Fruit fly (Drosophila melanogaster) whole organism, prepupa: ENCODE results near the gene Npc2b.

Experiments
- CG11762 ChIP-seq: fragments of 200-800 bp; sonication (Bioruptor generic); optimal IDR thresholded peaks from 3 replicates; lab custom pipeline; 2016; ENCODE audit warnings: missing biosample characterization, missing genetic modification characterization; ENCODE audit not compliant: insufficient read depth
- CG11902 ChIP-seq: fragments of 200-800 bp; sonication (Bioruptor generic); optimal IDR thresholded peaks from 3 replicates; lab custom pipeline; 2016; ENCODE audit warnings: missing biosample characterization, missing genetic modification characterization
- CG16779 ChIP-seq: fragments of 200-800 bp; sonication (Bioruptor generic); optimal IDR thresholded peaks from 3 replicates; lab custom pipeline; 2017; ENCODE audit warnings: missing biosample characterization, mild to moderate bottlenecking, missing genetic modification characterization
- CG3032 ChIP-seq: fragments of 200-800 bp; optimal IDR thresholded peaks from 2 replicates; lab custom pipeline; 2019; ENCODE audit warnings: missing biosample characterization, mild to moderate bottlenecking, missing genetic modification characterization, moderate library complexity
- Gug ChIP-seq: fragments of 200-800 bp; sonication (Bioruptor generic); IDR thresholded peaks from 2 replicates; pipeline ENCODE4 v1.3.6; 2022; ENCODE audit warnings: missing biosample characterization, missing genetic modification characterization
- Sox15 ChIP-seq: fragments of 200-800 bp; sonication (Bioruptor generic); optimal IDR thresholded peaks from 3 replicates; lab custom pipeline; 2016; ENCODE audit warnings: missing biosample characterization, missing genetic modification characterization
- achi ChIP-seq: fragments of 200-800 bp; sonication (Bioruptor generic); optimal IDR thresholded peaks from 3 replicates; lab custom pipeline; 2016; ENCODE audit warnings: missing biosample characterization, missing genetic modification characterization
- dsx ChIP-seq: fragments of 200-800 bp; optimal IDR thresholded peaks from 3 replicates; lab custom pipeline; 2019; ENCODE audit warnings: missing biosample characterization, mild to moderate bottlenecking, missing genetic modification characterization, moderate library complexity; ENCODE audit not compliant: poor library complexity, severe bottlenecking
- esn ChIP-seq: fragments of 200-800 bp; sonication (Bioruptor generic); optimal IDR thresholded peaks from 2 replicates; lab custom pipeline; 2016; ENCODE audit warnings: missing biosample characterization, mild to moderate bottlenecking, missing genetic modification characterization, moderate library complexity
- lz ChIP-seq: fragments of 200-800 bp; sonication (Bioruptor generic); optimal IDR thresholded peaks from 3 replicates; lab custom pipeline; 2016; ENCODE audit warnings: missing biosample characterization, missing genetic modification characterization
- salr ChIP-seq, 2 experiments: fragments of 200-800 bp; sonication (Bioruptor generic); optimal IDR thresholded peaks; 3 replicates each; lab custom pipeline; 2016 to 2018; ENCODE audit warnings: missing biosample characterization in 2 of 2, missing genetic modification characterization in 2 of 2, mild to moderate bottlenecking in 1 of 2

DNA sequence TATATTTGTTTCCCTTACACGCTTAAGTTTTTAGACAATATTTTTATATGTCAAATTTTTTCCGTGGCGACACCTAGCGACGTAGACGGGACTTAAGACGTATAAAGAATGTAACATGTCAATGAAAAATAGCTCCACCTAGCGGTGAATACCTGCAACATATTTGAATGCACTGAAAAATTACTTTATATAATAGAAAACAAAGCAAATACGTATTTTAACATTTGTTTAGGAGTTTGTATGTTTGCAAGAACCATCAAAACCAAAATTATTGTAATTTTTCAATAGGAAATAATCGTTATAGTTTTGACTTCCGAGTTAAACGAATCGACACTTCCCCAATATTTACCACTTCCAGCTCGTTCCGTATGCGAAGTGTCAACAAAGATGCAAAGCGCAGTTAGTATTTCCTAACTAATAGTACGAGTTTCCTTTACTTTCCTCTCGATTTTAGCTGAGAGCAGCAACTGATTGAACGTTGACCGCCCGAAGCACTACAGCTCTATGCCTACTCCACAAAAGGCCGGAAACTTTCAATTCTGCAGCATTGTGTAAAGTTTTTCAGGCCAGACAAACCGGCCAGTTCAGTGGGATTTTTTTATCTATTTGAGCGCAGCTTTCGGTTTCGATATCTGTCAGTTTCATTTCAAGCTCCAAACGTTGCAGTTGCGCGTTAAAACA, at the start of gene Npc2b:
- TF ChIP-seq lz (peak; percentile 68), achi (GFP tag; lab: Kevin White, UChicago) (peak; percentile 48), dsx (no peak), CG11762 (no peak), CG16779 (tag; lab: Kevin White, UChicago) (no peak), CG11902 (peak; percentile 6), Gug (no peak), salr (GFP tag; optimal IDR thresholded peaks at IDR 0.05; lab: Kevin White, UChicago) (peak in 1 of 2 experiments; percentile 6), esn (GFP tag; lab: Kevin White, UChicago) (peak; percentile 53), Sox15 (no peak), CG3032 (tag; lab: Kevin White, UChicago) (peak; percentile 13)
